Fruit fly (Drosophila melanogaster): ENCODE data around the gene CG7991.

CG7991 gene

dm6 chr3L:1639185-1639812 is 35.2 kb upstream of the CG7991 start, which contains the start of the genes Mettl2 and Bgb (continued):
- TF ChIP-seq fd85E (GFP tag; optimal IDR thresholded peaks at IDR 0.05) (no peak), salr (GFP tag; optimal IDR thresholded peaks at IDR 0.05) (peak in 1 of 2 experiments; percentile 29), Eip93F (GFP tag; optimal IDR thresholded peaks at IDR 0.05) (no peak), Met (GFP tag; optimal IDR thresholded peaks at IDR 0.05) (no peak), CG8119 (GFP tag; IDR thresholded peaks at IDR 0.05) (peak; percentile 53), CG9139 (GFP tag; optimal IDR thresholded peaks at IDR 0.05) (peak; percentile 6), CG3919 (GFP tag; optimal IDR thresholded peaks at IDR 0.05) (peak; percentile 74), Lpt (GFP tag; optimal IDR thresholded peaks at IDR 0.05) (no peak), acj6 (GFP tag; optimal IDR thresholded peaks at IDR 0.05) (peak; percentile 82), Hr4 (GFP tag; optimal IDR thresholded peaks at IDR 0.05) (peak; percentile 81), CG8319 (GFP tag; optimal IDR thresholded peaks at IDR 0.05) (peak; percentile 64), Ets96B (tag; optimal IDR thresholded peaks at IDR 0.05) (peak; percentile 63), achi (GFP tag; optimal IDR thresholded peaks at IDR 0.05) (peak; percentile 73), dac (GFP tag; optimal IDR thresholded peaks at IDR 0.05) (peak; percentile 42), ss (GFP tag; optimal IDR thresholded peaks at IDR 0.05) (peak in 1 of 2 experiments; percentile 39), Hr39 (GFP tag; optimal IDR thresholded peaks at IDR 0.05) (peak; percentile 90), CG11294 (GFP tag; IDR thresholded peaks at IDR 0.05) (peak; percentile 54; the same call in 1 of the 2 replicates), OdsH (GFP tag; optimal IDR thresholded peaks at IDR 0.05) (no peak), CG11902 (GFP tag; optimal IDR thresholded peaks at IDR 0.05) (peak; percentile 79), Hr38 (GFP tag; optimal IDR thresholded peaks at IDR 0.05) (no peak)

dm6 chr3L:1644920-1645567 is 29.5 kb upstream of the CG7991 start, which contains the start of the genes alphaCOP and CG13919:
Gene alphaCOP (minus strand): TSS chr3L:1645199.
Gene CG13919 (plus strand): TSS chr3L:1645467.
- peak; percentile 97 for TF ChIP-seq Sox15 (GFP tag; optimal IDR thresholded peaks at IDR 0.05)
- peak; percentile 70 for TF ChIP-seq Hr38 (GFP tag; optimal IDR thresholded peaks at IDR 0.05)
- peak; percentile 100 for TF ChIP-seq Eip78C (GFP tag)
- TF ChIP-seq Ets96B (tag; optimal IDR thresholded peaks at IDR 0.05) = peak; percentile 95
- TF ChIP-seq CG11762 (GFP tag; optimal IDR thresholded peaks at IDR 0.05; ENCODE audit: insufficient read depth) = peak; percentile 94
- TF ChIP-seq CG6792 (GFP tag; optimal IDR thresholded peaks at IDR 0.05) = peak; percentile 97
- TF ChIP-seq esn (GFP tag; optimal IDR thresholded peaks at IDR 0.05) = peak; percentile 98
- peak; percentile 98 for TF ChIP-seq CG10631 (GFP tag; optimal IDR thresholded peaks at IDR 0.05)
- peak; percentile 98 for TF ChIP-seq Hr4 (GFP tag; optimal IDR thresholded peaks at IDR 0.05)
- peak; percentile 91 for TF ChIP-seq CG7368 (GFP tag; optimal IDR thresholded peaks at IDR 0.05)
- TF ChIP-seq fd85E (GFP tag; optimal IDR thresholded peaks at IDR 0.05) = no peak
- peak; percentile 96 for TF ChIP-seq CG8319 (GFP tag; optimal IDR thresholded peaks at IDR 0.05)
- TF ChIP-seq CG1621 (tag; optimal IDR thresholded peaks at IDR 0.05) = peak; percentile 95
- TF ChIP-seq CG9139 (GFP tag; optimal IDR thresholded peaks at IDR 0.05) = peak; percentile 95
- TF ChIP-seq CG32006 (GFP tag; optimal IDR thresholded peaks at IDR 0.05) = peak; percentile 97
- peak; percentile 94 for TF ChIP-seq fkh (GFP tag; optimal IDR thresholded peaks at IDR 0.05)
- TF ChIP-seq vri (GFP tag; optimal IDR thresholded peaks at IDR 0.05) = no peak
- TF ChIP-seq Sox14 (GFP tag; optimal IDR thresholded peaks at IDR 0.05) = peak; percentile 98
- TF ChIP-seq svp (GFP tag) = peak; percentile 99
- TF ChIP-seq spab (GFP tag; optimal IDR thresholded peaks at IDR 0.05) = peak; percentile 89
- peak; percentile 96 for TF ChIP-seq Eip75B (GFP tag; optimal IDR thresholded peaks at IDR 0.05)
- TF ChIP-seq CG15336 (GFP tag; IDR thresholded peaks at IDR 0.05) = peak; percentile 99
- TF ChIP-seq CG11294 (GFP tag; IDR thresholded peaks at IDR 0.05) = peak; percentile 97
- TF ChIP-seq CG16779 (tag; optimal IDR thresholded peaks at IDR 0.05) = peak; percentile 91
- peak; percentile 98 for TF ChIP-seq topi (GFP tag; optimal IDR thresholded peaks at IDR 0.05)
- peak; percentile 94 to 97 for TF ChIP-seq ss (GFP tag; optimal IDR thresholded peaks at IDR 0.05)
- peak; percentile 83 for TF ChIP-seq Blimp-1 (GFP tag; optimal IDR thresholded peaks at IDR 0.05)
- TF ChIP-seq Ets21C (GFP tag; optimal IDR thresholded peaks at IDR 0.05) = peak; percentile 95
- no peak for TF ChIP-seq CG4318 (GFP tag; optimal IDR thresholded peaks at IDR 0.05)
- TF ChIP-seq Sox102F (GFP tag; optimal IDR thresholded peaks at IDR 0.05) = peak; percentile 97
- peak; percentile 96 for TF ChIP-seq Gug (GFP tag; IDR thresholded peaks at IDR 0.05)
- TF ChIP-seq eg (GFP tag; IDR thresholded peaks at IDR 0.05) = peak; percentile 98
- peak; percentile 96 for TF ChIP-seq fd59A (GFP tag; optimal IDR thresholded peaks at IDR 0.05)
- peak; percentile 94 for TF ChIP-seq salr (GFP tag; optimal IDR thresholded peaks at IDR 0.05)
- TF ChIP-seq CG3919 (GFP tag; optimal IDR thresholded peaks at IDR 0.05) = peak; percentile 96
- TF ChIP-seq OdsH (GFP tag; optimal IDR thresholded peaks at IDR 0.05) = peak; percentile 99
- TF ChIP-seq dac (GFP tag; optimal IDR thresholded peaks at IDR 0.05) = peak; percentile 91
- peak; percentile 91 for TF ChIP-seq CG11902 (GFP tag; optimal IDR thresholded peaks at IDR 0.05)
- TF ChIP-seq CG6854 (GFP tag; optimal IDR thresholded peaks at IDR 0.05) = peak; percentile 82

Measured in whole organism, prepupa.